Fruit fly (Drosophila melanogaster) whole organism, embryonic: Measurements from ENCODE around the gene Gr64a.
A peak's percentile ranks its signal among the peaks of the same experiment; 100 is the strongest.

ENCODE experiments used
- Asciz ChIP-seq: fragments of 200-800 bp; sonication (Bioruptor generic); optimal IDR thresholded peaks from 2 replicates; lab custom pipeline; 2017; ENCODE audit warnings: missing biosample characterization, mild to moderate bottlenecking, missing genetic modification characterization, missing genetic modification reagents
- Bdp1 ChIP-seq: fragments of 200-800 bp; sonication (Bioruptor generic); optimal IDR thresholded peaks from 3 replicates; lab custom pipeline; 2016; ENCODE audit warnings: missing biosample characterization, missing genetic modification characterization
- CG10321 ChIP-seq: fragments of 200-800 bp; sonication (Bioruptor generic); IDR thresholded peaks from 2 replicates; pipeline ENCODE4 v1.3.6; 2022; ENCODE audit warnings: missing biosample characterization, missing genetic modification characterization
- CG11504 ChIP-seq: fragments of 200-800 bp; sonication (Bioruptor generic); optimal IDR thresholded peaks from 3 replicates; lab custom pipeline; 2019; ENCODE audit warnings: missing biosample characterization, mild to moderate bottlenecking, missing genetic modification characterization, moderate library complexity
- CG11696 ChIP-seq: fragments of 200-800 bp; sonication (Bioruptor generic); IDR thresholded peaks from 2 replicates; pipeline ENCODE4 v1.3.6; 2022; ENCODE audit warnings: missing biosample characterization, missing genetic modification characterization
- CG13894 ChIP-seq: fragments of 200-800 bp; sonication (Bioruptor generic); optimal IDR thresholded peaks from 3 replicates; lab custom pipeline; 2018; ENCODE audit warnings: missing biosample characterization, mild to moderate bottlenecking, missing genetic modification characterization, moderate library complexity
- CG14860 ChIP-seq: fragments of 200-800 bp; sonication (Bioruptor generic); IDR thresholded peaks from 3 replicates; pipeline ENCODE4 v1.3.6; 2022; ENCODE audit warnings: missing biosample characterization, missing genetic modification characterization; ENCODE audit not compliant: partially characterized antibody
- CG18262 ChIP-seq: fragments of 200-800 bp; optimal IDR thresholded peaks from 3 replicates; lab custom pipeline; 2019; ENCODE audit warnings: missing biosample characterization, mild to moderate bottlenecking, missing genetic modification characterization, moderate library complexity
- CG18476 ChIP-seq: fragments of 200-800 bp; sonication (Bioruptor generic); optimal IDR thresholded peaks from 2 replicates; lab custom pipeline; 2016; ENCODE audit warnings: missing biosample characterization, mild to moderate bottlenecking, missing genetic modification characterization
- CG30403 ChIP-seq: fragments of 200-800 bp; sonication (Bioruptor generic); optimal IDR thresholded peaks from 3 replicates; lab custom pipeline; 2016; ENCODE audit warnings: missing biosample characterization, missing genetic modification characterization
- CG34422 ChIP-seq: fragments of 200-800 bp; sonication (Bioruptor generic); IDR thresholded peaks from 3 replicates; pipeline ENCODE4 v1.3.6; 2022; ENCODE audit warnings: missing biosample characterization, missing genetic modification characterization
- CG3847 ChIP-seq: fragments of 200-800 bp; sonication (Bioruptor generic); IDR thresholded peaks from 2 replicates; pipeline ENCODE4 v1.3.6; 2022; ENCODE audit warnings: missing biosample characterization, missing genetic modification characterization
- CG4360 ChIP-seq: fragments of 200-800 bp; sonication (Bioruptor generic); IDR thresholded peaks from 2 replicates; pipeline ENCODE4 v1.3.6; 2022; ENCODE audit warnings: missing biosample characterization, missing genetic modification characterization
- CG4730 ChIP-seq: fragments of 200-800 bp; sonication (Bioruptor generic); IDR thresholded peaks from 2 replicates; pipeline ENCODE4 v1.3.6; 2022; ENCODE audit warnings: missing biosample characterization, missing genetic modification characterization
- Camta ChIP-seq: fragments of 200-800 bp; sonication (Bioruptor generic); optimal IDR thresholded peaks from 2 replicates; lab custom pipeline; 2016; ENCODE audit warnings: missing biosample characterization, missing genetic modification characterization
- CoRest ChIP-seq: fragments of 200-800 bp; sonication (Bioruptor generic); optimal IDR thresholded peaks from 3 replicates; lab custom pipeline; 2018; ENCODE audit warnings: missing biosample characterization, mild to moderate bottlenecking, missing genetic modification characterization, moderate library complexity
- Dfd ChIP-seq, 2 experiments: fragments of >200 bp; optimal IDR thresholded peaks; 2 replicates each; lab custom pipeline; 2017; ENCODE audit warnings: missing biosample characterization in 2 of 2, missing genetic modification characterization in 2 of 2
- Drgx ChIP-seq: fragments of 200-800 bp; sonication (Bioruptor generic); IDR thresholded peaks from 2 replicates; pipeline ENCODE4 v1.3.6; 2022; ENCODE audit warnings: missing biosample characterization, missing genetic modification characterization
- Hr78 ChIP-seq, 2 experiments: fragments of 200-800 bp in 1 of 2; fragments of >200 bp in 1 of 2; sonication (Bioruptor generic) in 1 of 2; optimal IDR thresholded peaks; 2 replicates each; lab custom pipeline; 2017 to 2019; ENCODE audit warnings: missing biosample characterization in 2 of 2, missing genetic modification characterization in 2 of 2, mild to moderate bottlenecking in 1 of 2, moderate library complexity in 1 of 2
- NFAT ChIP-seq: fragments of 200-800 bp; sonication (Bioruptor generic); IDR thresholded peaks from 2 replicates; pipeline ENCODE4 v1.3.6; 2022; ENCODE audit warnings: missing biosample characterization, missing genetic modification characterization
- Neu2 ChIP-seq: fragments of 200-800 bp; sonication (Bioruptor generic); optimal IDR thresholded peaks from 3 replicates; lab custom pipeline; 2016; ENCODE audit warnings: missing biosample characterization, missing genetic modification characterization, borderline replicate concordance
- Ptx1 ChIP-seq: fragments of 200-800 bp; sonication (Bioruptor generic); IDR thresholded peaks from 2 replicates; pipeline ENCODE4 v1.3.6; 2022; ENCODE audit warnings: missing biosample characterization, missing genetic modification characterization
- Sox102F ChIP-seq: fragments of 200-800 bp; sonication (Bioruptor generic); optimal IDR thresholded peaks from 2 replicates; lab custom pipeline; 2018; ENCODE audit warnings: missing biosample characterization, mild to moderate bottlenecking, missing genetic modification characterization, moderate library complexity
- Stat92E ChIP-seq, 3 experiments: fragments of >200 bp in 2 of 3; fragments of 200-800 bp in 1 of 3; sonication (Bioruptor generic) in 1 of 3; optimal IDR thresholded peaks; 2 replicates each; lab custom pipeline; 2017 to 2019; ENCODE audit warnings: missing biosample characterization in 3 of 3, missing genetic modification characterization in 3 of 3, mild to moderate bottlenecking in 1 of 3, moderate library complexity in 1 of 3
- az2 ChIP-seq: fragments of 200-800 bp; sonication (Bioruptor generic); optimal IDR thresholded peaks from 3 replicates; lab custom pipeline; 2016; ENCODE audit warnings: missing biosample characterization, missing genetic modification characterization
- caup ChIP-seq: fragments of 200-800 bp; sonication (Bioruptor generic); optimal IDR thresholded peaks from 3 replicates; lab custom pipeline; 2017; ENCODE audit warnings: missing biosample characterization, mild to moderate bottlenecking, missing genetic modification characterization, moderate library complexity; ENCODE audit not compliant: severe bottlenecking
- croc ChIP-seq: fragments of 200-800 bp; sonication (Bioruptor generic); conservative IDR thresholded peaks from 3 replicates; pipeline ENCODE4 v1.3.6; 2022; ENCODE audit warnings: missing biosample characterization, missing genetic modification characterization
- dan ChIP-seq: fragments of 200-800 bp; sonication (Bioruptor generic); IDR thresholded peaks from 2 replicates; pipeline ENCODE4 v1.3.6; 2022; ENCODE audit warnings: missing biosample characterization, missing genetic modification characterization
- exex ChIP-seq: fragments of 200-800 bp; sonication (Bioruptor generic); optimal IDR thresholded peaks from 4 replicates; lab custom pipeline; 2018; ENCODE audit warnings: missing biosample characterization, mild to moderate bottlenecking, missing genetic modification characterization, moderate library complexity
- fd3F ChIP-seq: fragments of 200-800 bp; sonication (Bioruptor generic); optimal IDR thresholded peaks from 2 replicates; lab custom pipeline; 2018; ENCODE audit warnings: missing biosample characterization, mild to moderate bottlenecking, missing genetic modification characterization, moderate library complexity
- ftz-f1 ChIP-seq: fragments of 200-800 bp; sonication (Bioruptor generic); optimal IDR thresholded peaks from 2 replicates; lab custom pipeline; 2016; ENCODE audit warnings: missing biosample characterization, missing genetic modification characterization
- fu2 ChIP-seq: fragments of 200-800 bp; sonication (Bioruptor generic); optimal IDR thresholded peaks from 2 replicates; lab custom pipeline; 2016; ENCODE audit warnings: missing biosample characterization, missing genetic modification characterization
- klu ChIP-seq: fragments of 200-800 bp; sonication (Bioruptor generic); IDR thresholded peaks from 2 replicates; pipeline ENCODE4 v1.3.6; 2022; ENCODE audit warnings: missing biosample characterization, missing genetic modification characterization
- mld ChIP-seq: fragments of 200-800 bp; sonication (Bioruptor generic); IDR thresholded peaks from 3 replicates; pipeline ENCODE4 v1.3.6; 2022; ENCODE audit warnings: missing biosample characterization, missing genetic modification characterization; ENCODE audit not compliant: partially characterized antibody
- pan ChIP-seq, 4 experiments: fragments of >200 bp in 3 of 4; fragments of 200-800 bp in 1 of 4; sonication (Bioruptor generic) in 1 of 4; optimal IDR thresholded peaks in 3 of 4; IDR thresholded peaks in 1 of 4; 2 replicates each; pipeline versions ENCODE4 v1.3.6 to Lab custom; 2017 to 2022; ENCODE audit warnings: missing biosample characterization in 2 of 4, missing genetic modification characterization in 2 of 4, mixed read lengths in 1 of 4
- pros ChIP-seq: fragments of 200-800 bp; sonication (Bioruptor generic); optimal IDR thresholded peaks from 3 replicates; lab custom pipeline; 2019; ENCODE audit warnings: missing biosample characterization, mild to moderate bottlenecking, missing genetic modification characterization, moderate library complexity
- rib ChIP-seq: fragments of 200-800 bp; sonication (Bioruptor generic); IDR thresholded peaks from 2 replicates; pipeline ENCODE4 v1.3.6; 2022; ENCODE audit warnings: missing biosample characterization, missing genetic modification characterization
- run ChIP-seq: fragments of 200-800 bp; sonication (Bioruptor generic); optimal IDR thresholded peaks from 3 replicates; lab custom pipeline; 2018; ENCODE audit warnings: missing biosample characterization, mild to moderate bottlenecking, missing genetic modification characterization
- scrt ChIP-seq: fragments of 200-800 bp; sonication (Bioruptor generic); optimal IDR thresholded peaks from 2 replicates; lab custom pipeline; 2018; ENCODE audit warnings: missing biosample characterization, mild to moderate bottlenecking, missing genetic modification characterization, moderate library complexity
- shn ChIP-seq: fragments of 200-800 bp; sonication (Bioruptor generic); optimal IDR thresholded peaks from 3 replicates; lab custom pipeline; 2016; ENCODE audit warnings: missing biosample characterization, missing genetic modification characterization
- sim ChIP-seq: fragments of 200-800 bp; sonication (Bioruptor generic); IDR thresholded peaks from 2 replicates; pipeline ENCODE4 v1.3.6; 2022; ENCODE audit warnings: missing biosample characterization, missing genetic modification characterization
- sna ChIP-seq: fragments of 200-800 bp; sonication (Bioruptor generic); IDR thresholded peaks from 2 replicates; pipeline ENCODE4 v1.3.6; 2022; ENCODE audit warnings: missing biosample characterization, missing genetic modification characterization; ENCODE audit not compliant: partially characterized antibody
- trh ChIP-seq: fragments of 200-800 bp; sonication (Bioruptor generic); optimal IDR thresholded peaks from 2 replicates; lab custom pipeline; 2016; ENCODE audit warnings: missing biosample characterization, missing genetic modification characterization
- unpg ChIP-seq: fragments of 200-800 bp; sonication (Bioruptor generic); optimal IDR thresholded peaks from 3 replicates; lab custom pipeline; 2018; ENCODE audit warnings: missing biosample characterization, mild to moderate bottlenecking, missing genetic modification characterization, moderate library complexity
- usp ChIP-seq: fragments of >200 bp; optimal IDR thresholded peaks from 2 replicates; lab custom pipeline; 2017; ENCODE audit warnings: missing biosample characterization, missing genetic modification characterization
- vvl ChIP-seq: fragments of 200-800 bp; sonication (Bioruptor generic); IDR thresholded peaks from 2 replicates; pipeline ENCODE4 v1.3.6; 2022; ENCODE audit warnings: missing biosample characterization, missing genetic modification characterization
- zf30C ChIP-seq: fragments of 200-800 bp; sonication (Bioruptor generic); optimal IDR thresholded peaks from 3 replicates; lab custom pipeline; 2018; ENCODE audit warnings: missing biosample characterization, mild to moderate bottlenecking, missing genetic modification characterization

The Gr64a gene

DNA sequence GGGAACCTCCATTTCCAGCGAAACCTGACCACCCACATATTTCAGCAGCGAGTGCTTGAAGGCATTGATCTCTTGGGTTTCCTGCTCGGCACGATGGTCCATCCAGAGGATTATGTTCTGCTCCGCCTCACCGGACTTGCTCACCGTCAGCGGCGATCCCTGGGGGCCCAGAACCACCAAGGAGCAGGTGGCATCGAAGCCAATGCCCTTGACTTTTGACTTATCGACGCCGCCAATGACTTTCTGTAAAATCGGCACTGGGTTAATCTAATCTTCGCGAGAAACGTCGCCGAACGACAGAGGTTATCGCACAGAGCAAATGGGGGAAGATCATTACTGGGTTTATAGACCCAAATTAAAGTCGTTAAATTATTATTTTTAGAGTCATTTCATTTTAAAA lies 2.1 kb upstream of the Gr64a start:
- TF ChIP-seq CG4360 (GFP tag; lab: Robert Waterston, UW), result no peak
- TF ChIP-seq Hr78 (GFP tag; optimal IDR thresholded peaks at IDR 0.05; lab: Kevin White, UChicago), result peak in 1 of 2 experiments; percentile 13
- TF ChIP-seq CG11696 (GFP tag; lab: Robert Waterston, UW), result 0 out of 2 replicates have a peak, but pooled peaks have one; percentile 7
- TF ChIP-seq vvl, result no peak
- TF ChIP-seq unpg, result no peak
- TF ChIP-seq klu (GFP tag; lab: Robert Waterston, UW), result no peak
- TF ChIP-seq Ptx1 (GFP tag; lab: Robert Waterston, UW), result no peak
- no peak for TF ChIP-seq CG18262 (tag; lab: Kevin White, UChicago)
- TF ChIP-seq Asciz (GFP tag; lab: Kevin White, UChicago), result no peak
- TF ChIP-seq, all 482 proteins: peak for 2

DNA sequence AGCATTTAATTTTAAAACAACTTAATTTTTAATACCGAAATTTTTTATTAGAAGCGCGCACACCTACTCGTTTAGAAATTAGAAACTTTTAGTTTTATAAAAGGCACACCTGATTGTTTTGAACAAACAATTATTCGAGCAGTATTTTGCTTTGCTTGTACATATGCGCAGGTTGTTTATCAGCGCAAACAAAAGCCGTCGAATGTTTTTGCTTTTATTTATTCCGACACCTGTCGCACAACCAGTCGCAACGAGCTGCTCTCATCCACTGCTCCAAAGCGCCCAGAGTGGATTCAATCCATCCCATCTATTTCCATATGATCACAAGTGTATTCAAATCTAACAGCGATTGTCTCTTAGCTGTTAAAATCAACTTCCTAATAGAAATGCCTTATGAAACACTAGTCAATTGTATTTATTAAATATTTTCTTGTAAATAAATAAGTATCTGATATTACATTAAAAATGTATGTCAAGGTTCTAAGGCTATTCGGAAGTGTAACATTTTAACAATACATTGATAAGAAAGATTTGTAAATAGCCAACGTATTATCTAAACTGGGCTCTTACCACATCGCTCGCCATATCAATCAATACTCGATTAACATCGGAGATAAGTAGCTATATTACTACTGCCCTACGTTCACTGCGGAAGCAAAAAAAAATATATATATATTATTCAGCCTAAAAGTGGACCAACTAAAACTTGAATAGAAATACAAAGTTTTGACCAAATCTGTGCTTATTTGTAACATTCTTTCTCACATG lies 647 bp upstream of the Gr64a start, which contains the start of gene CG11594:
Gene CG11594, minus strand, starts transcription at position 274 of the 768 bp plus-strand sequence.
- TF ChIP-seq fd3F (GFP tag; lab: Kevin White, UChicago), result peak; percentile 39
- TF ChIP-seq Drgx (GFP tag; lab: Robert Waterston, UW), result no peak
- TF ChIP-seq rib (GFP tag; lab: Robert Waterston, UW), result no peak
- no peak for TF ChIP-seq CG18476 (GFP tag; lab: Kevin White, UChicago)
- no peak for TF ChIP-seq fu2 (GFP tag; lab: Kevin White, UChicago)
- no peak for TF ChIP-seq dan
- TF ChIP-seq scrt, result no peak
- TF ChIP-seq CG3847 (GFP tag; lab: Robert Waterston, UW), result no peak
- no peak for TF ChIP-seq CG11504 (tag; lab: Kevin White, UChicago)
- no peak for TF ChIP-seq pan (optimal IDR thresholded peaks at IDR 0.05; lab: Kevin White, UChicago)
- peak in 1 of 2 experiments; percentile 34 for TF ChIP-seq pan (GFP tag; optimal IDR thresholded peaks at IDR 0.05 in 1 of 2, IDR thresholded peaks at IDR 0.05 in 1 of 2)
- TF ChIP-seq run (tag; lab: Kevin White, UChicago), result no peak
- peak; percentile 33; the same call in 1 of the 2 replicates for TF ChIP-seq NFAT (GFP tag; lab: Robert Waterston, UW)
- TF ChIP-seq Neu2 (GFP tag; lab: Kevin White, UChicago), result no peak
- no peak for TF ChIP-seq Bdp1 (GFP tag; lab: Kevin White, UChicago)
- no peak for TF ChIP-seq Camta (GFP tag; lab: Kevin White, UChicago)
- TF ChIP-seq zf30C (GFP tag; lab: Kevin White, UChicago), result no peak
- TF ChIP-seq sna (GFP tag; lab: Robert Waterston, UW), result no peak
- TF ChIP-seq shn (GFP tag; lab: Kevin White, UChicago), result no peak
- TF ChIP-seq ftz-f1, result no peak
- TF ChIP-seq Stat92E (GFP tag; optimal IDR thresholded peaks at IDR 0.05; lab: Kevin White, UChicago), result no peak
- TF ChIP-seq sim (GFP tag; lab: Robert Waterston, UW), result no peak
- no peak for TF ChIP-seq az2 (GFP tag; lab: Kevin White, UChicago)
- TF ChIP-seq trh, result no peak
- peak; percentile 95 for TF ChIP-seq exex (tag; lab: Kevin White, UChicago)
- no peak for TF ChIP-seq CG14860
- no peak for TF ChIP-seq CG13894
- TF ChIP-seq croc, result no peak
- TF ChIP-seq Dfd (GFP tag; optimal IDR thresholded peaks at IDR 0.05; lab: Kevin White, UChicago), result no peak
- TF ChIP-seq caup (GFP tag; lab: Kevin White, UChicago), result peak; percentile 75
- TF ChIP-seq pros (GFP tag; lab: Kevin White, UChicago), result no peak
- TF ChIP-seq CG30403 (GFP tag; lab: Kevin White, UChicago), result no peak
- no peak for TF ChIP-seq CG34422 (GFP tag; lab: Robert Waterston, UW)
- TF ChIP-seq CG10321, result 0 out of 2 replicates have a peak, but pooled peaks have one; percentile 17
- no peak for TF ChIP-seq Sox102F (GFP tag; lab: Kevin White, UChicago)
- no peak for TF ChIP-seq CoRest (tag; lab: Kevin White, UChicago)
- TF ChIP-seq CG4730 (GFP tag; lab: Robert Waterston, UW), result no peak
- no peak for TF ChIP-seq mld
- no peak for TF ChIP-seq usp
